Fruit fly (Drosophila melanogaster) whole organism, embryonic: ENCODE measurements around the gene CG31639.

ENCODE experiments used
- CG9932 ChIP-seq: fragments of 200-800 bp; sonication (Bioruptor generic); IDR thresholded peaks from 2 replicates; pipeline ENCODE4 v1.3.6; 2022; ENCODE audit warnings: missing biosample characterization, missing genetic modification characterization
- Stat92E ChIP-seq, 3 experiments: fragments of >200 bp in 2 of 3; fragments of 200-800 bp in 1 of 3; sonication (Bioruptor generic) in 1 of 3; optimal IDR thresholded peaks; 2 replicates each; lab custom pipeline; 2017 to 2019; ENCODE audit warnings: missing biosample characterization in 3 of 3, missing genetic modification characterization in 3 of 3, mild to moderate bottlenecking in 1 of 3, moderate library complexity in 1 of 3

DNA sequence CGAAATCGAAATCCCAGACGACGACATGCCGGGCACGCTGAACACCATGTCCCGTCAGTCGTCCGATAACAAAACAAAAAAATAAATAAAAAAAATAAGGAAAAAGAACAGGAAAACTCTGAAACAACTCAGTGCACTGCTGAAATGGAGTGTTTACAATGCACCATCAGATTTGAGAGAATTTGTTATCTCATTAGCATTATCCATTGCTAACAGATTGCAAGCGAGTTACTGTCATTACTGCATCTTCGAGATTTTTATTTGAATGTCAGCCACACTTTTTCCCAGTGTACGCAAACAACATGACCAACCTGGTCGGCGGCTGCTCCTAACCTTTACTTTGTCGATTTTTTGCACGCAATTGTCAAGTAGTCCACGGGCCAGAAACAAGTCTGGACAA is 42.8 kb upstream of the CG31639 start:
- TF ChIP-seq Stat92E (GFP tag; optimal IDR thresholded peaks at IDR 0.05; lab: Kevin White, UChicago) (no peak), CG9932 (no peak)
